Worm (Caenorhabditis elegans): ENCODE results near the gene F46G10.4.

F46G10.4 gene

DNA sequence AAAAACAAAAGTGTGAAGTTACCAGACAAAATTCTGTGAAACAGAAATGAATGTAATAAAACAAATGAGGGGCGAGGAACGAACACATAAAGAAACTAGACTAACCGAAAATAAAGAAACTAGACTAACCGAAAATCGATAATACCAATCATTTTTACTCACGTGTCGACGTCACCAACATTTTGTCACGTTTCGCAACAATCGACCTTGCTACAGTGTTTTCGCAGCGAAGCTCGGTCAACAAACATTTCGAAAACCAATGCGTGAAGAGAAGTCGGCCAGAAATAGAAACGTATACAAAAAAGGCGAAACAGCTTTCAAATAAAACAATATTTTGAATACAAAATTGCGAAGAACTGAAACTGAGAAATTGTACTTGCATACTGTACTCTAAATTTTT, 33.1 kb downstream of the F46G10.4 start:
- no peak for TF ChIP-seq unc-62 (GFP tag; optimal IDR thresholded peaks at IDR 0.05)

DNA sequence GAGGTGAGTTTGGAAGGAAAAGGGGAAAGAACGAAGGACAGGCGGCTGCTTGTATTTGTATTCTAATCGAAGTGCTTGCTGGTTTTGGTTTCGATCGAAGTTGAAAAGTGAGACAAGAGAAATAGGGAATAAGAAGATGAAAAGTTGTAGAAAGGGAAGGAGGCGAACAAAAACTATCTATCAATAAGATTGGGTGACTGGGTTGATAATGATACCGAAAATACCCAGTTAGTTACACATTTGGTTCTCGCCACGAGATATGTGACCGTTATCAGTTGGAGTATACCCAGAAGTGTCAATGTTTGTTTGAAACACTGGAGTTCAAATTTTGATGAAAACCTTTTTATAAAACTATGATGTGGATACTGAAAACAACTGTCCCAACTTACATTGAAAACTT, 34.4 kb downstream of the F46G10.4 start:
- TF ChIP-seq unc-62 (GFP tag; optimal IDR thresholded peaks at IDR 0.05), result no peak

DNA sequence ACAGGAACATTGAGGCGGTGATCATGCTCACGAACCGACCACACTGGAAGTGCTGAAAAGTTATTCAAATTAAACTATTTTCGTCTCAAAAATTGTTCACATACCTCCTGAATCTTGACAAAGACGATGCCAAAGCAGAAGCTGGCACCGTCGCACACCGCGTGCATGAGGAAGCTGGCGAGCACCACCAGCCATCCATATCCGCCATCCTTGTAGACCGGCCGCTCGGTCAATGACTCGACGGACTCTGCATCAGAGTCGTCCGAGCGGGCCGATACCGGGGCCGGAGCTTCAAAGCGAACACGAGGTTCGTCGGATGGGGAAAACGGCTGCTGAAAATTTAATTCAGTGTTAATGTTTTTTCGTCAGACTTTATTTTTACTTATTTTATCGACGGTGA, 42.3 kb downstream of the F46G10.4 start:
- no peak for TF ChIP-seq unc-62 (GFP tag; optimal IDR thresholded peaks at IDR 0.05)

DNA sequence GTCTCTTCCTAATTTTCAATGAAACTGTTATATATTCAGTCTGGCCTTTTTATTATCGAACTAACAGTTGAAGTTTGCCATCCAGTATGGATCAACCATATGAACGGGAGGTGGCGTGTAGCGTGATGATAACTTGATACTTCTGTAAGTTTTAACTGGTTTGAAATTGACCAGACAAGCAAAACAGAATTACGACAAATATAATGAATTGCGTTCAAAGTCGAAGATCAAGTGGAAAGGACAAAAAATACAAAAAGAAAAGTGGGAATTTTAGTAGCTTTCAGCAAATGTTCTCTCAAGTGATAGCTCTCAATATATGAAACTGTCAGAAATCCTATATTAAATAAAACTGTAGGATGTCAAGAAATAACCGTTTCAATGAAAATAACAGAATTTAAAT, 43.0 kb downstream of the F46G10.4 start, which contains the start of the genes C49F8.14 and gem-1:
Gene C49F8.14, minus strand, starts transcription at position 99 of the 400 bp plus-strand sequence.
Gene gem-1, minus strand, starts transcription at position 142 of the 400 bp plus-strand sequence.
- no peak for TF ChIP-seq unc-62 (GFP tag; optimal IDR thresholded peaks at IDR 0.05)

DNA sequence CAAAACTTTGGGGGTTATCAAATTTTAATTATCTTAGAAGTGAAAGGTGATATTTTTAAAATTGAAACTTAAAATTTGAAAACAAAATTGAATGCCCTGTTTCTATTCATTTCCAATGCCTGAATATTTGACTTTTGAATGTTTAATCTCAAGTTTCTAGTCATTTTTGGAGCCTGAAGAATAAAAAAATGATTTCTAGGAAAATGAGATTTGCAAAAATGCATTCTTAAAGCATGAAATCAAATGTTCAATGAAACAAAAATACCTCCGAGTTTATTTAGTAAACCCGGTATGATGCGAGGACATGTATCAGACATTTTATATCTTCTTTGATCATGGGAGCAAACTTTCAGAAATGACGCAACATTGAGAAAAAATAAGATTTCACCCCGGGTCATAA, 45.2 kb downstream of the F46G10.4 start:
- TF ChIP-seq unc-62 (GFP tag; optimal IDR thresholded peaks at IDR 0.05), result no peak

DNA sequence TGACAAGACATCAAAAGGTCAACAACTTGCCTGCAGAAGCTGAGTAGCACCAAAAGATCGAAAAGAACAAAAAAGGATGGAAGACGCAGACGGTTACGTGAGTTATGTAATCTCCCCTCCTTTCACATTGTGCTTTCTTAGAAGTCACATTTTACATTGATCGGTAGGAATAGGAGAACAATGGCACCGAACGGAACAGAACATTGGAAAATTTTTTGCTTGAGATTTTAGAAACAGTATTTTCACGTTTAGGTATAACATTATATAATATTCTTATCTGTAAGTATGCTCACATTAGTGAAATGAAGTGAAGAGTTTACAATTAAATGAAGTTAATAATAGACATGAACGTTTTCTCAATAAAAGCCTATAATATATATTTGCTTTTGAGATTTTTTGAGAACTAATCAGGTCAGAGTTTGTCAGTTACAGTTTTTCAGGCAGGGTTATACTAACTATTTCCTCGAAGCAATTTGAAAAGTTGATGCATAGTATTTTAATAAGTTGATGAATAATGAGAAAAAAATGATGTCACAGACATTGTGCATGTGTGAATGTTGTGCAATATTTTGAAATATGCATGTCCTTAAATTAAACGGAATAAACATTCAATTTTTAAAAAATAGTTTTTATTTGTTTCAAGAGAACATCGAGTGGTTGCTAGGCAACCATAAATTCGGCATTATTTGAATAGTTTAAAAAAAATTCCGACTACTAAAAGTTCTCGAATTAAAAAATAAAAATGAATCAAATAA, 47.3 kb downstream of the F46G10.4 start:
- TF ChIP-seq unc-62 (GFP tag; optimal IDR thresholded peaks at IDR 0.05), result no peak

DNA sequence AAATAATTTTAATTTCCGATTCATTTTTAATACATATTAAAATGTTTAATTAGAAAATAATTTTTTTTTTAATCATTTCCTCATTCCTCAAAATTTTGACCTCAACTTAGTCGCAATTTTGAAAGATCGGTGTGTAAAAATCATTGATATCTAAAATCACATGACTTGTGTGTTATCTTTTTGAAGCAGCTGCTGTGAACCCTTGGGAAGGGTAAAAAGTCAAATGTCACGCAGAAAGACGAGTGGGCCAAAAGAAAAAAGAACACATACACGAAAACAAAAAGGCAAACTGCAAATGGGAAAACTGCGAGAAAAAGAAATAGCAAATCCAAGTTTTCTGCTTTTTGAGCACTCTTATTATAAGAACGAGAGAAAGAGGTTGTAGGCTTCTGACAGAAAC, 49.4 kb downstream of the F46G10.4 start:
- no peak for TF ChIP-seq unc-62 (GFP tag; optimal IDR thresholded peaks at IDR 0.05)

DNA sequence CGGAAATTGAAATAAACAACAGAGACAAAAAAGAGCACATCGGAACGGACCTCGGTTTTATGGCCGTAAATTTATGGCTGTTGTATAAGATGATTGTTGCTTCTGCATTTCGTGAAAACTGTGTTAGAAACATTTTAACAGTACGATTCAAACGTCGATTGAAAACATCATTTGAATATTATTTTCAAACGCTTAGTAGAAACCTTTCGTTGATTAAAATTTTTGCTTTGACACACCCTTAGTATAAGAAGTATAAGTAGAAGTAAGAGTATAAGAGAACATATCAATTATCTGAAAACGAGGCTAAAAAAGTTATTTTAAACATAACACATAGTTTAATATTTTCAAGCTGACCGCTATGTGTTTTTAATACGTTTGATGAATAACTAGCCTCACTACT, 50.9 kb downstream of the F46G10.4 start:
- no peak for TF ChIP-seq unc-62 (GFP tag; optimal IDR thresholded peaks at IDR 0.05)

All from whole organism, dauer.